Worm (Caenorhabditis elegans) whole organism, early embryonic: ENCODE results near the gene R08C7.5.

Experiments used
- B0310.2 ChIP-seq: sonication (generic microtip); optimal IDR thresholded peaks from 2 replicates; lab custom pipeline; 2016; ENCODE audit warnings: mild to moderate bottlenecking, missing genetic modification characterization, missing compliant biosample characterization
- F13C5.2 ChIP-seq: sonication (generic microtip); optimal IDR thresholded peaks from 2 replicates; lab custom pipeline; 2017; ENCODE audit warnings: mild to moderate bottlenecking, missing genetic modification characterization, inconsistent platforms, missing compliant biosample characterization
- aly-1 ChIP-seq: sonication (generic microtip); optimal IDR thresholded peaks from 2 replicates; lab custom pipeline; 2016; ENCODE audit warnings: missing genetic modification characterization, missing compliant biosample characterization
- ama-1 ChIP-seq: fragments of 150-350 bp; optimal IDR thresholded peaks from 2 replicates; lab custom pipeline; 2014
- ceh-13 ChIP-seq: fragments of 200-800 bp; sonication (Bioruptor generic); optimal IDR thresholded peaks from 2 replicates; lab custom pipeline; 2018; ENCODE audit warnings: mild to moderate bottlenecking, missing genetic modification characterization, missing compliant biosample characterization
- ceh-36 ChIP-seq: sonication (generic microtip); optimal IDR thresholded peaks from 2 replicates; lab custom pipeline; 2016; ENCODE audit warnings: missing genetic modification characterization, inconsistent platforms, missing compliant biosample characterization
- ets-7 ChIP-seq: sonication (generic microtip); optimal IDR thresholded peaks from 2 replicates; lab custom pipeline; 2016; ENCODE audit warnings: missing genotype, missing genetic modification characterization, missing compliant biosample characterization
- flt-1 ChIP-seq: fragments of 200-800 bp; sonication (Bioruptor generic); IDR thresholded peaks from 2 replicates; pipeline ENCODE4 v1.3.6; 2022; ENCODE audit warnings: missing genetic modification characterization, missing compliant biosample characterization
- hmbx-1 ChIP-seq: sonication (generic microtip); optimal IDR thresholded peaks from 2 replicates; lab custom pipeline; 2016; ENCODE audit warnings: mild to moderate bottlenecking, missing genetic modification characterization, missing compliant biosample characterization
- hmg-4 ChIP-seq: fragments of 200-800 bp; sonication (Bioruptor generic); optimal IDR thresholded peaks from 2 replicates; lab custom pipeline; 2018; ENCODE audit warnings: mild to moderate bottlenecking, missing genetic modification characterization, missing compliant biosample characterization
- hnd-1 ChIP-seq: sonication (generic microtip); optimal IDR thresholded peaks from 2 replicates; lab custom pipeline; 2016; ENCODE audit warnings: missing genetic modification characterization, missing compliant biosample characterization
- pes-1 ChIP-seq: fragments of 200-800 bp; sonication (Bioruptor generic); IDR thresholded peaks from 2 replicates; pipeline ENCODE4 v1.3.6; 2022; ENCODE audit warnings: missing genetic modification reagents, missing genetic modification characterization, missing compliant biosample characterization
- scrt-1 ChIP-seq: fragments of 200-800 bp; sonication (Bioruptor generic); IDR thresholded peaks from 2 replicates; pipeline ENCODE4 v1.3.6; 2022; ENCODE audit warnings: missing genetic modification characterization, missing compliant biosample characterization
- sea-1 ChIP-seq: fragments of 200-800 bp; sonication (Bioruptor generic); conservative IDR thresholded peaks from 2 replicates; pipeline ENCODE4 v1.3.6; 2022; ENCODE audit warnings: missing genetic modification characterization, missing compliant biosample characterization
- tbx-11 ChIP-seq: fragments of 200-800 bp; sonication (Bioruptor generic); IDR thresholded peaks from 2 replicates; pipeline ENCODE4 v1.3.6; 2022; ENCODE audit warnings: missing genetic modification characterization, missing compliant biosample characterization
- tbx-37 ChIP-seq: fragments of 200-800 bp; sonication (Bioruptor generic); conservative IDR thresholded peaks from 2 replicates; pipeline ENCODE4 v1.3.6; 2022; ENCODE audit warnings: missing genetic modification reagents, missing genetic modification characterization, missing compliant biosample characterization
- tra-4 ChIP-seq: sonication (generic microtip); optimal IDR thresholded peaks from 2 replicates; lab custom pipeline; 2017; ENCODE audit warnings: missing genetic modification characterization, missing compliant biosample characterization

The R08C7.5 gene

DNA sequence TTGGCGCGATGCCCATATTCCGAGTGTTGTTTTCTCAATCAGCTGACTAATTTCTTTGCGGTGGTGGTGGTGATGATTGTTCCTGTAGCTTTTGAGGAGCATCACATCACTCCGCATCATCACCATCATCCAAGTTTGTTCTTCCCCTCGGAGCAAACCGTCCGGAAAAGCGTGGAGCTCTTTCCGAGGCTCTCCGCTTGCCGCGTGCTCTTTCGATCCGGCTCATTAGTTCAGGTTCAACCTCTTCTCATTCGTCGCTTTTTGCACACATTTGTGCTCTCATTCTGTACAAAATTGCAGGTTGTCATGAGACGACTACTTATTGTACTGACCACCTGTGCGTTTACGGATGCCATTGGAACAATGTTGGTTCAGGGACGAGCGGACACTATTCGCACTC is 35.2 kb downstream of the R08C7.5 start, which contains the start of gene M01H9.5:
TSS of gene M01H9.5 (plus strand) at position 301 of the 400 bp plus-strand sequence.
- TF ChIP-seq hmbx-1 (no peak), tbx-11 (no peak), aly-1 (no peak), sea-1 (GFP tag; lab: Robert Waterston, UW) (no peak), ceh-13 (GFP tag; lab: Kevin White, UChicago) (no peak), F13C5.2 (no peak), ets-7 (tag; lab: Kevin White, UChicago) (no peak), tra-4 (tag; lab: Kevin White, UChicago) (no peak), hnd-1 (tag; lab: Kevin White, UChicago) (no peak), ama-1 (no peak), tbx-37 (GFP tag; lab: Robert Waterston, UW) (no peak)

DNA sequence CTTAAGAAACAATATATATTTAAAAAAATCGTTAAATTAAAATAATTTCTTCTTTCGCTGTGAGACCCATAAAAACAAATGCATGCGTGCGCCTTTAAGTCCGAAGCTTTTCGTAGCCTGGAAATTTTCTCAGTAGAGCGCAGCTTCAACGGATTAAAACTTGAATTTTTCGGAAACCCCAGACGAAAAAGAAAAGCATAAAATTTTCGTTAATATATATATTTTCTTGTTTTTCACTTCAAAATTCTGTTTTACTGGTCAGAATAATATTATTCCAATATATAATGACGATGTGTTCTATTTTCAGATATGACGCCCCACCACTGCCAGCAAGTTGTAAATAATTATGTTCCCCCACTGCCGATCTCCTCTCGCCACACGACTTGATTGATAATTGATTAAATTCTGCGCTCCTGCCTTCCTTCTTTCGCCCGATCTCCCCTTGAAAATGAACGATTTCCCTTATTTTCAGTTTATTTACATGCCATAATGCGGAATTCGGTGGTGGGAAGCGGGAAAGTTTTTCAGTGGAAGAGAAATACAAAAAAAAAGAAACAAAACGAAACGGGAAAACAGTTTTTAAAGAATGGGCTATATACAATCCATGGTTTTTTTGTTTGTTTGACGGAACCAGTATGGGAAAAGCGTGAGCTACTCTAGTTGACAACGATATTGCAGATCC is 38.2 kb downstream of the R08C7.5 start:
- TF ChIP-seq F13C5.2 (no peak), aly-1 (no peak), pes-1 (no peak)

DNA sequence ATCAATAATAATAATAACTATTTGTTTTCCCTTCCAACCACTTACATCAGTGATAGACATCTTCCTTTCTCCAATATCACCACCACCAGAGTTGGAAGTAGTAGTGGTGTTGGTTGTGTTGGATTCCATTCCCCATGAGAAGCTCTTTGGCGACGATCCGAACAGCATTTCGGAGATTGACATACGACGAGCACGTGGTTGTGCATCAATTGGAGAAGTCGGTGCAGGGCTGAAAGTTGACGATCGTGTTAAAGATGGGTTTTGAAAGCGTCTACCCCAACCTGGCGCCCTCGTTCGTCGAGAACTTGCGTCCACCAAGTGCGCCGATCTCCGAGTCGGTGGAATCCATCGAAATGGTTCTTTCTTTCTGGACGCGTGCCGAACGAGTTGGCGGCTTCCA is 39.0 kb downstream of the R08C7.5 start:
- no peak for TF ChIP-seq flt-1 (GFP tag; lab: Robert Waterston, UW)
- TF ChIP-seq aly-1, result no peak
- TF ChIP-seq tbx-37 (GFP tag; lab: Robert Waterston, UW), result no peak
- no peak for TF ChIP-seq pes-1

DNA sequence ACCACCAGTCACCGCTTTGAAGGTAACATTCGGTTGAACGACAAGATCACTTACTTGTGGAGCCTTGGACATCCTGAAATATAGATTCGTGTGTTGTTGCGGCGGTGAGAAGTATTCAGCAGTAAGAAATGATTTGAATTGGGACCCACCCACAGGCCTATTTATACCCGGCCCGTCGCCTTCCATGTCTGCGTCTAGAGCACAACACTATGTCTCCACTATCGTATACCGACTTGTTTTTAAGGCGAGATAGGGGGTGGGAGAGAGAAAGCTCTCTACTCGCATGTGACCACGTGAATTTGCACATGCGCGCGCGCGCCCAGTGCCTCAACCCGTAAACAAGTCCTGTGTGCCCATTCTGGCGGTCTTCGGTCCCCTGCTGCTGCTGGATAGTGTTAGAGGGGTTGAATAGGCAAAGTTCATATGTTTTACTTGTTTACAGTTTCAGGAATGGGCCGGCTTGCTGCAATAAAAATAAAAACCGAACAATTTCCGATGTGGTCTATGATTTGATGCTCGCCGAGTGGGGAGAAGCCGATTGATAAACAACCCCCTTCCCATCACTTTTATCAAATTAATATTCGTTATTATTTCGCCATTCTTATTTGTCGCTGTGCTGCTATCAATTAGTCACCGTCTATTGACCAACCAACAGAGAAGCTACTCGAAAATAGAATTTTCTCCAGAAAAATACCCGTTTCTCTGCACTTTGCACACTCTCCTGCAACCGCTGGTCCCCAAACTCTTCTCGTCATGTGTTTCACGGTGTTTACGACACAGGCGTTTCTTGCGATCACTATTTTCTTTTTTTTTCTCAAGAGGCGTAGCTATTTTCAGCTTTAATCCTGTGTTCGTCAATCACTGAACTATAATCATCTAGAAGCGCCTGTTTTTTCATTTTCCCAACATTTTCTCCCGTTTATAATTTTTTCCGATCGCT is 40.0 kb downstream of the R08C7.5 start:
- TF ChIP-seq ama-1, result no peak
- TF ChIP-seq tra-4 (tag; lab: Kevin White, UChicago), result no peak
- TF ChIP-seq ets-7 (tag; lab: Kevin White, UChicago), result no peak
- TF ChIP-seq pes-1, result no peak
- no peak for TF ChIP-seq sea-1 (GFP tag; lab: Robert Waterston, UW)
- TF ChIP-seq tbx-37 (GFP tag; lab: Robert Waterston, UW), result no peak
- TF ChIP-seq flt-1 (GFP tag; lab: Robert Waterston, UW), result no peak
- no peak for TF ChIP-seq B0310.2
- no peak for TF ChIP-seq hnd-1 (tag; lab: Kevin White, UChicago)
- no peak for TF ChIP-seq tbx-11
- TF ChIP-seq aly-1, result no peak
- TF ChIP-seq hmbx-1, result no peak

DNA sequence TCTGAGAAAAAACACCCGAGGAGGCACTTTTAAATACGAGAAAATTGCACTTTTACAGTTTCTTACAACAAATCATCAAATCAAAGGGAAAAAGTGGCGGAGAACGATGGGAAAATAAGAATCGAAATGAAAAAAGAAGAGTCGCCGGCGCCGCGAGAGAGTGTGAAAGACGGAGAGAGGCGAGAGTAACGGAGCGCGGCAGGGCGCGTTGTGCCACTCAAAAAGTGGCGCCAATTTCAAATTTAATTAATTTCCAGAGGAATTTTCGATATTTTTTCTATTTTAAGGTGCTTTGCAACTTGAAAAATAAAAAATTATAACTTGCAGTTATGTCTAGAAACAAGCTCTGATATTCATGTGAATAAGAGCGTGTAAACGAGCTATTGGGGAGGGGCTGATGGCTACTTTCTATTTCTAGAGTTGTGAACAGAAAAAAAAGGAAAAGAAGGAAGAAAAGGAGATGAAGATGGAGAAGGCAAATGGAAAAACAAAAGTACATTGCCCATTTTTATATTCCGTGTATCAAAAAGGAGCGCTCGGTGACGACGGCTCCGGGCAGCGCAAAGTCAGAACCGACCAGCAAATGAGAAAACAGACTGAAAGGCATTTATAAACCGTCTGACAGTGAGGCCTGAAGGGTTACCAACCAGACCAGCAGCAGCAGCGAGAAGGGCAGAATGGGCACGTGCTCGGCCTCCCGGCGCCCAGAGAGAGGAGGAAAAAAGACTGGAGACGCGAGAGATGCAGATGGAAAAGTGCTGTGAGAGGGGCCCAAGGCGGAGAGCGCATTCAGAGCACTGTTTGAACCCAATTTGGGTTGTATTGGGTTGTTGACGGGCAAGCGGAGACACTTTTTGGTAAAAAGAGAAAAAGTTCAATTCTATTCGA is 41.1 kb downstream of the R08C7.5 start:
- TF ChIP-seq flt-1 (GFP tag; lab: Robert Waterston, UW) (no peak), sea-1 (GFP tag; lab: Robert Waterston, UW) (no peak), tra-4 (tag; lab: Kevin White, UChicago) (no peak), tbx-37 (GFP tag; lab: Robert Waterston, UW) (no peak), scrt-1 (GFP tag; lab: Robert Waterston, UW) (no peak), ama-1 (no peak), B0310.2 (no peak), pes-1 (no peak), ceh-13 (GFP tag; lab: Kevin White, UChicago) (no peak), ceh-36 (tag; lab: Kevin White, UChicago) (no peak), F13C5.2 (no peak), hmg-4 (GFP tag; lab: Kevin White, UChicago) (no peak), tbx-11 (no peak)

DNA sequence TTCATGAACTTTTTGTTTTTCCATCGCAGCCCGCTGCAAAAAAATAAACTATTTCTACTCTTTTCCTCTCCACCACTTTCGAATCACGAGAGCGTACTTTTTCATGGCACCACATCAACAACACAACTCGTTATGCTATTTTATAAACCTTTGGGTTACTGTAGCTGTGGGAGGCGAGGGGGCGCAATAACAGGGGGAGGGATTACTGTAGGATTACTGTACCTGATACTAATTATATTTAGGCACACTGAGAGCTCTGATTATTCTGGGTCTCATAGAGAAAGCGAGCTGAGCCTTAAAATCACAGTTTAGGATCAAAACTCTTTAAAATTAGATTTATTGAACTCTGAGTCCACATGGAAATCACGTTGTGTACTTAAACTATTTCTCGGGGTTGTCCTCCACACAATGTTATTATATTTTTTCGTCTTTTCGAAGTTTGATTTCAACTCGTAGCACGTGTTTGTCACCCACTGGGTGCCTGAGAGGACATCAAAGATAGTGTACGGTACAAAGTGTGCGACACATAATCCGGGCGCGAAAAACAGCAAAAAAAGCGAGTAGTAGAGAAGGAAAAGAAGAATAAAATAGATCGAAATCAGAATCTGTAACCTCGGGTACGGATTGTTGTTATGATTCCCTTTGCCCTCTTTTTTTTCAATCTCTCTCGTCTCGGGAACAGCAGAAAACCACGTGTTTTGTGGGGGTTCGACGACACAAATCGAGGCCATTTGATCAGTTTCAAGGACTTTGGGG is 42.6 kb downstream of the R08C7.5 start:
- TF ChIP-seq tra-4 (tag; lab: Kevin White, UChicago), result no peak
- no peak for TF ChIP-seq sea-1 (GFP tag; lab: Robert Waterston, UW)
- no peak for TF ChIP-seq ets-7 (tag; lab: Kevin White, UChicago)
- no peak for TF ChIP-seq flt-1 (GFP tag; lab: Robert Waterston, UW)
- TF ChIP-seq pes-1, result no peak
- no peak for TF ChIP-seq tbx-11
- no peak for TF ChIP-seq B0310.2
- TF ChIP-seq scrt-1 (GFP tag; lab: Robert Waterston, UW), result no peak
- no peak for TF ChIP-seq ceh-13 (GFP tag; lab: Kevin White, UChicago)
- no peak for TF ChIP-seq hnd-1 (tag; lab: Kevin White, UChicago)
- TF ChIP-seq ceh-36 (tag; lab: Kevin White, UChicago), result no peak
- TF ChIP-seq ama-1, result no peak
- TF ChIP-seq hmbx-1, result no peak
- no peak for TF ChIP-seq hmg-4 (GFP tag; lab: Kevin White, UChicago)
- TF ChIP-seq tbx-37 (GFP tag; lab: Robert Waterston, UW), result no peak
- no peak for TF ChIP-seq aly-1
- no peak for TF ChIP-seq F13C5.2
